Worm (Caenorhabditis elegans) whole organism, L4/young adult: ENCODE data around the gene T24B8.3.
A peak's percentile ranks its signal among the peaks of the same experiment; 100 is the strongest.

ENCODE experiments used
- W03F9.2 ChIP-seq: fragments of 150-350 bp; optimal IDR thresholded peaks from 2 replicates; lab custom pipeline; 2014; ENCODE audit warnings: missing biosample characterization, missing genetic modification characterization
- dao-5 ChIP-seq: sonication (generic microtip); optimal IDR thresholded peaks from 2 replicates; lab custom pipeline; 2016; ENCODE audit warnings: missing genotype, missing genetic modification characterization, moderate library complexity, missing compliant biosample characterization

- TF ChIP-seq dao-5 = peak; percentile 51
- TF ChIP-seq W03F9.2 = no peak
Measured at ce11 chrII:9056215-9056819, 4.6 kb downstream of the T24B8.3 start.
